Worm (Caenorhabditis elegans): Measurements from ENCODE around the gene gei-6.

DNA sequence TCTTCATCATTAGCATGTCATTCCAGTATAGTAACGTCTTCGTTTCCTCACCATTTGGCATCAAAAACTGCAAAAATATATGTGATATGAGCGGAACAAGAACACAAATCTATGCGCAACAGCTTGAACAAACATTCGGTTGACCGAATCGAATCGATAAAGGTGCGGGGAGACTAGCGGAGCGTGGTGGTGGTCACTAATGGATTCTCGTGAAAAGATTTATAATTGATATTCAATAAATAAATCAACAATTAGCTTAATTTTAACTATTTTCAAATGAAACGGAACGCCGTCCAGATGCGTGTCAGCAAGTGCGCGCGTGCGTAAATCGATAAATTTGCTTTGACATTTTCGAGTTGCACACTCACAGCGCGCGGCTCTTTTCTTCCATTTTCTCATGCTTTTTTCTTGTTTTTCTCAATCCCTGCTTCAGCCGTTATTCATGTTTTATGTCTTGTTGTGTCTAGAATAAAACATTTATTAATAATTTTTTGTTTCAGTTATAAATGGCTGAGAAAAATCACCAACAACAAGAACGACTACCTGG lies 9.6 kb downstream of the gei-6 start, which contains the start of the genes C13F10.8, C13F10.6 and kxd-1:
- TF ChIP-seq F13C5.2 (tag; optimal IDR thresholded peaks at IDR 0.05) (no peak), flt-1 (GFP tag; IDR thresholded peaks at IDR 0.05) (no peak), tbx-37 (GFP tag; conservative IDR thresholded peaks at IDR 0.05) (no peak), ama-1 (optimal IDR thresholded peaks at IDR 0.05) (no peak), pes-1 (GFP tag; IDR thresholded peaks at IDR 0.05) (no peak), ets-7 (tag; optimal IDR thresholded peaks at IDR 0.05) (no peak), sea-1 (GFP tag; conservative IDR thresholded peaks at IDR 0.05) (no peak)

Measured in whole organism, early embryonic.